ENCODE assay signal across 1 fruit fly cellular context in the genomic region with DNA sequence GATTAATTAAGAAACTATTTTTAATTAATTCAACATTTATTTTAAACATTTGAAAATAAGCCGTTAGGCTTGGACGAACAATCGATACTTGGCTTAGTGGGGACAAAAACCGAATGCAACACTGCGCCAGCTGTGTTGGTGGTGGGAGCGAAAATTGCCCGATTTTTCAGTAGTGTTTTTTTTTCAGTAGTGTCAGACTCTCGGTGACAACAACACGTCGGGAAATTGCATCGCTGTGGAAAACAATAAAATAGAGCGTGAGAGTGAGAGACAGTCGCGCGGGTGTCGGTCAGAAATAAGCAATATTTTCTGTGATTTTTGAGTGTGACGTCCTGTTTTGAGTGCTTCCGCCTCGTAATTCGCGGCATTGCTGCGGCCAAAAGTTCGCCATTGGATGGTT.
TF ChIP-seq lines count a peak whose summit lies in the region.

No protein-coding gene starts in this region.

TF ChIP-seq in whole organism, embryonic, 481 proteins besides CTCF, POLR2A, EP300 and RAD21 (continued from another document and continues in another):
- TF ChIP-seq CG8290 (GFP tag; optimal IDR thresholded peaks at IDR 0.05; lab: Kevin White, UChicago): peak; percentile 81
- TF ChIP-seq CG8290 (tag; optimal IDR thresholded peaks at IDR 0.05; lab: Kevin White, UChicago): peak in 1 of 2 experiments; percentile 85
- no peak for TF ChIP-seq CG5180 (GFP tag; optimal IDR thresholded peaks at IDR 0.05; lab: Kevin White, UChicago)
- peak; percentile 86 for TF ChIP-seq E2f2 (GFP tag; IDR thresholded peaks at IDR 0.05; lab: Robert Waterston, UW)
- peak; percentile 71 for TF ChIP-seq knrl (GFP tag; IDR thresholded peaks at IDR 0.05; lab: Robert Waterston, UW; ENCODE audit: partially characterized antibody)
- TF ChIP-seq br (optimal IDR thresholded peaks at IDR 0.05; lab: Kevin White, UChicago): no peak
- no peak for TF ChIP-seq Xrp1 (GFP tag; IDR thresholded peaks at IDR 0.05; lab: Robert Waterston, UW)
- peak; percentile 20 for TF ChIP-seq maf-S (GFP tag; optimal IDR thresholded peaks at IDR 0.05; lab: Kevin White, UChicago)
- TF ChIP-seq tin (GFP tag; optimal IDR thresholded peaks at IDR 0.05; lab: Kevin White, UChicago): no peak
- TF ChIP-seq row (GFP tag; IDR thresholded peaks at IDR 0.05; lab: Robert Waterston, UW): peak; percentile 70
- TF ChIP-seq CG31224 (GFP tag; IDR thresholded peaks at IDR 0.05; lab: Robert Waterston, UW): 0 out of 2 replicates have a peak, but pooled peaks have one; percentile 32
- TF ChIP-seq pum (GFP tag; optimal IDR thresholded peaks at IDR 0.05; lab: Kevin White, UChicago): peak; percentile 17
- TF ChIP-seq CG12299 (tag; optimal IDR thresholded peaks at IDR 0.05; lab: Kevin White, UChicago): peak; percentile 34
- 0 out of 2 replicates have a peak, but pooled peaks have one; percentile 36 for TF ChIP-seq CG14014 (GFP tag; IDR thresholded peaks at IDR 0.05; lab: Robert Waterston, UW)
- no peak for TF ChIP-seq CG17829 (tag; optimal IDR thresholded peaks at IDR 0.05; lab: Kevin White, UChicago)
- peak; percentile 87 for TF ChIP-seq CG1603 (tag; optimal IDR thresholded peaks at IDR 0.05; lab: Kevin White, UChicago)
- TF ChIP-seq D19A (tag; optimal IDR thresholded peaks at IDR 0.05; lab: Kevin White, UChicago): no peak
- peak; percentile 88 for TF ChIP-seq HmgZ (tag; optimal IDR thresholded peaks at IDR 0.05; lab: Kevin White, UChicago)
- no peak for TF ChIP-seq CG7372 (GFP tag; IDR thresholded peaks at IDR 0.05; lab: Robert Waterston, UW)
- peak; percentile 36; the same call in 1 of the 3 replicates for TF ChIP-seq sr (GFP tag; IDR thresholded peaks at IDR 0.05; lab: Robert Waterston, UW)
- TF ChIP-seq Awh (GFP tag; IDR thresholded peaks at IDR 0.05; lab: Robert Waterston, UW): 0 out of 2 replicates have a peak, but pooled peaks have one; percentile 26
- TF ChIP-seq jing (GFP tag; optimal IDR thresholded peaks at IDR 0.05; lab: Kevin White, UChicago): no peak
- no peak for TF ChIP-seq ERR (GFP tag; optimal IDR thresholded peaks at IDR 0.05; lab: Kevin White, UChicago)
- TF ChIP-seq Bdp1 (GFP tag; optimal IDR thresholded peaks at IDR 0.05; lab: Kevin White, UChicago): peak; percentile 18
- TF ChIP-seq bsh (GFP tag; optimal IDR thresholded peaks at IDR 0.05; lab: Kevin White, UChicago): peak in 1 of 2 experiments; percentile 16
- TF ChIP-seq Hr39 (optimal IDR thresholded peaks at IDR 0.05; lab: Kevin White, UChicago): no peak
- no peak for TF ChIP-seq crc (GFP tag; optimal IDR thresholded peaks at IDR 0.05; lab: Kevin White, UChicago)
- TF ChIP-seq CG13287 (GFP tag; IDR thresholded peaks at IDR 0.05; lab: Robert Waterston, UW; ENCODE audit: partially characterized antibody): peak; percentile 84
- no peak for TF ChIP-seq CG2889 (GFP tag; IDR thresholded peaks at IDR 0.05; lab: Robert Waterston, UW)
- TF ChIP-seq CG30020 (tag; optimal IDR thresholded peaks at IDR 0.05; lab: Kevin White, UChicago): no peak
- TF ChIP-seq CG15601 (tag; optimal IDR thresholded peaks at IDR 0.05; lab: Kevin White, UChicago): peak; percentile 58
- TF ChIP-seq Hey (tag; optimal IDR thresholded peaks at IDR 0.05; lab: Kevin White, UChicago): peak; percentile 21
- peak; percentile 89 for TF ChIP-seq onecut (GFP tag; IDR thresholded peaks at IDR 0.05; lab: Robert Waterston, UW)
- TF ChIP-seq CG13424 (tag; optimal IDR thresholded peaks at IDR 0.05; lab: Kevin White, UChicago): peak; percentile 49
- TF ChIP-seq hth (optimal IDR thresholded peaks at IDR 0.05; lab: Kevin White, UChicago): no peak
- peak; percentile 99 for TF ChIP-seq Myb (GFP tag; optimal IDR thresholded peaks at IDR 0.05; lab: Kevin White, UChicago)
- TF ChIP-seq CHES-1-like (GFP tag; optimal IDR thresholded peaks at IDR 0.05; lab: Kevin White, UChicago): peak; percentile 39
- peak; percentile 20 for TF ChIP-seq caup (GFP tag; optimal IDR thresholded peaks at IDR 0.05; lab: Kevin White, UChicago; ENCODE audit: severe bottlenecking)
- peak; percentile 6 for TF ChIP-seq zen (tag; optimal IDR thresholded peaks at IDR 0.05; lab: Kevin White, UChicago)
- peak; percentile 52 for TF ChIP-seq CG3838 (GFP tag; optimal IDR thresholded peaks at IDR 0.05; lab: Kevin White, UChicago)
- no peak for TF ChIP-seq Ets65A (GFP tag; lab: Kevin White, UChicago)
- TF ChIP-seq usp (GFP tag; optimal IDR thresholded peaks at IDR 0.05; lab: Kevin White, UChicago): no peak
- no peak for TF ChIP-seq trh (GFP tag; optimal IDR thresholded peaks at IDR 0.05; lab: Kevin White, UChicago)
- TF ChIP-seq seq (GFP tag; IDR thresholded peaks at IDR 0.05; lab: Robert Waterston, UW): peak; percentile 63; the same call in 1 of the 2 replicates
- TF ChIP-seq CG16863 (GFP tag; optimal IDR thresholded peaks at IDR 0.05; lab: Kevin White, UChicago): peak; percentile 39
- peak; percentile 28 for TF ChIP-seq sd (tag; optimal IDR thresholded peaks at IDR 0.05; lab: Kevin White, UChicago)
- TF ChIP-seq NC2α (GFP tag; optimal IDR thresholded peaks at IDR 0.05; lab: Kevin White, UChicago): peak; percentile 20
- peak; percentile 63; the same call in 1 of the 2 replicates for TF ChIP-seq ato (GFP tag; IDR thresholded peaks at IDR 0.05; lab: Robert Waterston, UW; ENCODE audit: partially characterized antibody)
- no peak for TF ChIP-seq wor (GFP tag; IDR thresholded peaks at IDR 0.05; lab: Robert Waterston, UW)
- peak; percentile 85 for TF ChIP-seq Med (GFP tag; lab: Kevin White, UChicago)
- no peak for TF ChIP-seq CG2202 (tag; optimal IDR thresholded peaks at IDR 0.05; lab: Kevin White, UChicago)
- 0 out of 3 replicates have a peak, but pooled peaks have one; percentile 23 for TF ChIP-seq so (GFP tag; IDR thresholded peaks at IDR 0.05; lab: Robert Waterston, UW)
- no peak for TF ChIP-seq ac (GFP tag; optimal IDR thresholded peaks at IDR 0.05; lab: Kevin White, UChicago)
- peak; percentile 55; the same call in 1 of the 2 replicates for TF ChIP-seq Atf6 (GFP tag; IDR thresholded peaks at IDR 0.05; lab: Robert Waterston, UW)
- peak; percentile 18 to 44 for TF ChIP-seq Trl (optimal IDR thresholded peaks at IDR 0.05; lab: Kevin White, UChicago)
- TF ChIP-seq Trl (GFP tag; optimal IDR thresholded peaks at IDR 0.05; lab: Kevin White, UChicago): peak; percentile 64
- peak; percentile 50 for TF ChIP-seq Deaf1 (tag; optimal IDR thresholded peaks at IDR 0.05; lab: Kevin White, UChicago)
- TF ChIP-seq CG12071 (GFP tag; optimal IDR thresholded peaks at IDR 0.05; lab: Kevin White, UChicago): peak; percentile 22
- TF ChIP-seq CG6254 (GFP tag; optimal IDR thresholded peaks at IDR 0.05; lab: Kevin White, UChicago): no peak
- TF ChIP-seq abd-A (tag; optimal IDR thresholded peaks at IDR 0.05; lab: Kevin White, UChicago): peak; percentile 48
- TF ChIP-seq CG7271 (tag; optimal IDR thresholded peaks at IDR 0.05; lab: Kevin White, UChicago): no peak
- TF ChIP-seq CG8359 (GFP tag; optimal IDR thresholded peaks at IDR 0.05; lab: Kevin White, UChicago; ENCODE audit: borderline replicate concordance): no peak
- TF ChIP-seq CG11398 (GFP tag; optimal IDR thresholded peaks at IDR 0.05; lab: Kevin White, UChicago): peak; percentile 36
- TF ChIP-seq CG4707 (GFP tag; optimal IDR thresholded peaks at IDR 0.05; lab: Kevin White, UChicago): peak; percentile 19
- no peak for TF ChIP-seq toy (GFP tag; IDR thresholded peaks at IDR 0.05; lab: Robert Waterston, UW)
- no peak for TF ChIP-seq pb (GFP tag; optimal IDR thresholded peaks at IDR 0.05; lab: Kevin White, UChicago)
- no peak for TF ChIP-seq prd (optimal IDR thresholded peaks at IDR 0.05; lab: Kevin White, UChicago)
- TF ChIP-seq prd (GFP tag; IDR thresholded peaks at IDR 0.05; lab: Robert Waterston, UW): peak; percentile 32; the same call in 1 of the 3 replicates
- no peak for TF ChIP-seq CG15696 (tag; optimal IDR thresholded peaks at IDR 0.05; lab: Kevin White, UChicago)
- TF ChIP-seq CG42726 (GFP tag; IDR thresholded peaks at IDR 0.05; lab: Robert Waterston, UW; ENCODE audit: partially characterized antibody): peak; percentile 84
- TF ChIP-seq B-H1 (GFP tag; IDR thresholded peaks at IDR 0.05; lab: Robert Waterston, UW): no peak
- TF ChIP-seq bcd (GFP tag; optimal IDR thresholded peaks at IDR 0.05; lab: Kevin White, UChicago): no peak
- no peak for TF ChIP-seq CG18764 (GFP tag; optimal IDR thresholded peaks at IDR 0.05; lab: Kevin White, UChicago)
- TF ChIP-seq HLHmδ (GFP tag; optimal IDR thresholded peaks at IDR 0.05; lab: Kevin White, UChicago): peak; percentile 28
- no peak for TF ChIP-seq pros (GFP tag; optimal IDR thresholded peaks at IDR 0.05; lab: Kevin White, UChicago)
- peak; percentile 24 for TF ChIP-seq Bteb2 (GFP tag; optimal IDR thresholded peaks at IDR 0.05; lab: Kevin White, UChicago)
- peak; percentile 74 for TF ChIP-seq Dp (GFP tag; optimal IDR thresholded peaks at IDR 0.05; lab: Kevin White, UChicago)
- no peak for TF ChIP-seq CG18599 (GFP tag; optimal IDR thresholded peaks at IDR 0.05; lab: Kevin White, UChicago)
- TF ChIP-seq kni (GFP tag; optimal IDR thresholded peaks at IDR 0.05; lab: Kevin White, UChicago): peak; percentile 58
- TF ChIP-seq run (tag; optimal IDR thresholded peaks at IDR 0.05; lab: Kevin White, UChicago): peak; percentile 19
- no peak for TF ChIP-seq eyg (GFP tag; optimal IDR thresholded peaks at IDR 0.05; lab: Kevin White, UChicago)
- TF ChIP-seq MESR4 (GFP tag; optimal IDR thresholded peaks at IDR 0.05; lab: Kevin White, UChicago): peak; percentile 64
- no peak for TF ChIP-seq CG6854 (GFP tag; optimal IDR thresholded peaks at IDR 0.05; lab: Kevin White, UChicago)
- peak; percentile 5 for TF ChIP-seq PHDP (tag; optimal IDR thresholded peaks at IDR 0.05; lab: Kevin White, UChicago)
- peak; percentile 16 for TF ChIP-seq CG9727 (GFP tag; optimal IDR thresholded peaks at IDR 0.05; lab: Kevin White, UChicago)
- TF ChIP-seq fd102C (GFP tag; optimal IDR thresholded peaks at IDR 0.05; lab: Kevin White, UChicago): peak; percentile 4
- TF ChIP-seq hbn (GFP tag; IDR thresholded peaks at IDR 0.05; lab: Robert Waterston, UW; ENCODE audit: partially characterized antibody): peak; percentile 16; the same call in 1 of the 2 replicates
- TF ChIP-seq Asciz (GFP tag; optimal IDR thresholded peaks at IDR 0.05; lab: Kevin White, UChicago): no peak
- peak; percentile 51 for TF ChIP-seq lab (GFP tag; optimal IDR thresholded peaks at IDR 0.05; lab: Kevin White, UChicago)
- TF ChIP-seq ash1 (GFP tag; optimal IDR thresholded peaks at IDR 0.05; lab: Kevin White, UChicago): no peak
- peak; percentile 82 for TF ChIP-seq sob (GFP tag; IDR thresholded peaks at IDR 0.05; lab: Robert Waterston, UW)
- TF ChIP-seq Dek (tag; optimal IDR thresholded peaks at IDR 0.05; lab: Kevin White, UChicago): peak; percentile 28
- 0 out of 3 replicates have a peak, but pooled peaks have one; percentile 11 for TF ChIP-seq CG11093 (GFP tag; IDR thresholded peaks at IDR 0.05; lab: Robert Waterston, UW)
- peak; percentile 42 for TF ChIP-seq Mes4 (GFP tag; optimal IDR thresholded peaks at IDR 0.05; lab: Kevin White, UChicago)
- no peak for TF ChIP-seq ham (GFP tag; IDR thresholded peaks at IDR 0.05; lab: Robert Waterston, UW)
- TF ChIP-seq CG12219 (GFP tag; optimal IDR thresholded peaks at IDR 0.05; lab: Kevin White, UChicago): no peak
- TF ChIP-seq CG30403 (GFP tag; optimal IDR thresholded peaks at IDR 0.05; lab: Kevin White, UChicago): peak; percentile 54
- peak; percentile 26 for TF ChIP-seq CG9797 (GFP tag; optimal IDR thresholded peaks at IDR 0.05; lab: Kevin White, UChicago)
- peak; percentile 26 for TF ChIP-seq CG17568 (GFP tag; optimal IDR thresholded peaks at IDR 0.05; lab: Kevin White, UChicago)
- TF ChIP-seq CG7987 (GFP tag; optimal IDR thresholded peaks at IDR 0.05; lab: Kevin White, UChicago): peak; percentile 59
- peak; percentile 32; the same call in 1 of the 2 replicates for TF ChIP-seq tna (GFP tag; IDR thresholded peaks at IDR 0.05; lab: Robert Waterston, UW; ENCODE audit: partially characterized antibody)
- no peak for TF ChIP-seq CG18619 (GFP tag; optimal IDR thresholded peaks at IDR 0.05; lab: Kevin White, UChicago)
- peak; percentile 79 for TF ChIP-seq CG11456 (GFP tag; IDR thresholded peaks at IDR 0.05; lab: Robert Waterston, UW)
- TF ChIP-seq CG1024 (GFP tag; IDR thresholded peaks at IDR 0.05; lab: Robert Waterston, UW): peak; percentile 26; the same call in 1 of the 2 replicates
- peak; percentile 53 for TF ChIP-seq CG17385 (GFP tag; optimal IDR thresholded peaks at IDR 0.05; lab: Kevin White, UChicago)
- TF ChIP-seq CG8944 (GFP tag; optimal IDR thresholded peaks at IDR 0.05; lab: Kevin White, UChicago): peak; percentile 30
- TF ChIP-seq CG9932 (GFP tag; IDR thresholded peaks at IDR 0.05; lab: Robert Waterston, UW): peak; percentile 71
- TF ChIP-seq dati (GFP tag; IDR thresholded peaks at IDR 0.05; lab: Robert Waterston, UW): no peak
- peak; percentile 52 for TF ChIP-seq stc (GFP tag; IDR thresholded peaks at IDR 0.05; lab: Robert Waterston, UW)
- TF ChIP-seq aop (GFP tag; IDR thresholded peaks at IDR 0.05; lab: Robert Waterston, UW): no peak
- peak; percentile 58 for TF ChIP-seq Doc3 (GFP tag; IDR thresholded peaks at IDR 0.05; lab: Robert Waterston, UW; ENCODE audit: partially characterized antibody)
- TF ChIP-seq NfI (GFP tag; optimal IDR thresholded peaks at IDR 0.05; lab: Kevin White, UChicago): peak; percentile 25
- no peak for TF ChIP-seq CG17186 (GFP tag; optimal IDR thresholded peaks at IDR 0.05; lab: Kevin White, UChicago)
- peak; percentile 58 for TF ChIP-seq dm (GFP tag; optimal IDR thresholded peaks at IDR 0.05; lab: Kevin White, UChicago)
- TF ChIP-seq CG4424 (GFP tag; optimal IDR thresholded peaks at IDR 0.05; lab: Kevin White, UChicago): peak; percentile 21
- peak; percentile 78 for TF ChIP-seq CG4360 (GFP tag; IDR thresholded peaks at IDR 0.05; lab: Robert Waterston, UW)
- TF ChIP-seq fd96Cb (tag; optimal IDR thresholded peaks at IDR 0.05; lab: Kevin White, UChicago): no peak
- TF ChIP-seq unc-4 (GFP tag; IDR thresholded peaks at IDR 0.05; lab: Robert Waterston, UW; ENCODE audit: partially characterized antibody): peak; percentile 67
- peak; percentile 31; the same call in 1 of the 3 replicates for TF ChIP-seq CG11695 (GFP tag; IDR thresholded peaks at IDR 0.05; lab: Robert Waterston, UW)
- peak; percentile 94 for TF ChIP-seq CG32772 (GFP tag; IDR thresholded peaks at IDR 0.05; lab: Robert Waterston, UW)
- TF ChIP-seq z (GFP tag; IDR thresholded peaks at IDR 0.05; lab: Robert Waterston, UW): peak; percentile 72; the same call in 2 of the 3 replicates
- peak; percentile 49 for TF ChIP-seq nom (GFP tag; optimal IDR thresholded peaks at IDR 0.05; lab: Kevin White, UChicago)
- peak; percentile 63 for TF ChIP-seq shn (GFP tag; optimal IDR thresholded peaks at IDR 0.05; lab: Kevin White, UChicago)
- no peak for TF ChIP-seq CG3726 (GFP tag; IDR thresholded peaks at IDR 0.05; lab: Robert Waterston, UW)
- no peak for TF ChIP-seq Six4 (GFP tag; optimal IDR thresholded peaks at IDR 0.05; lab: Kevin White, UChicago)
